Fruit fly (Drosophila melanogaster): ENCODE data around the gene tow.

Gene tow

dm6 chr3L:6943948-6944319, 1.3 kb downstream of the tow start (continued):
- TF ChIP-seq Ssrp (tag; optimal IDR thresholded peaks at IDR 0.05) (peak; percentile 20), inv (GFP tag; IDR thresholded peaks at IDR 0.05; ENCODE audit: partially characterized antibody) (no peak), CG14050 (GFP tag; IDR thresholded peaks at IDR 0.05) (no peak), mam (GFP tag; optimal IDR thresholded peaks at IDR 0.05) (peak; percentile 32), usp (GFP tag; optimal IDR thresholded peaks at IDR 0.05) (no peak), fd64A (GFP tag; optimal IDR thresholded peaks at IDR 0.05) (no peak), CG7745 (tag; optimal IDR thresholded peaks at IDR 0.05) (no peak), CG13123 (GFP tag; optimal IDR thresholded peaks at IDR 0.05) (no peak), Nf-YC (tag; optimal IDR thresholded peaks at IDR 0.05) (peak; percentile 1), CG2120 (GFP tag; optimal IDR thresholded peaks at IDR 0.05) (peak; percentile 52), Oli (tag; optimal IDR thresholded peaks at IDR 0.05) (peak; percentile 27), CG13424 (tag; optimal IDR thresholded peaks at IDR 0.05) (peak; percentile 58), CG17829 (tag; optimal IDR thresholded peaks at IDR 0.05) (peak; percentile 4), Xbp1 (GFP tag; optimal IDR thresholded peaks at IDR 0.05) (no peak), grau (tag; optimal IDR thresholded peaks at IDR 0.05) (peak; percentile 85), z (GFP tag; IDR thresholded peaks at IDR 0.05) (no peak), CG6765 (GFP tag; optimal IDR thresholded peaks at IDR 0.05) (no peak), MBD-R2 (GFP tag; IDR thresholded peaks at IDR 0.05) (no peak), CG11504 (tag; optimal IDR thresholded peaks at IDR 0.05) (peak; percentile 26), CG12299 (tag; optimal IDR thresholded peaks at IDR 0.05) (peak; percentile 17), bsh (GFP tag; optimal IDR thresholded peaks at IDR 0.05) (peak in 1 of 2 experiments; percentile 29), CG10274 (GFP tag; optimal IDR thresholded peaks at IDR 0.05) (no peak), Meics (GFP tag; optimal IDR thresholded peaks at IDR 0.05) (peak; percentile 12), Hmx (GFP tag; optimal IDR thresholded peaks at IDR 0.05) (no peak), hth (optimal IDR thresholded peaks at IDR 0.05) (no peak), CG17802 (tag; optimal IDR thresholded peaks at IDR 0.05) (no peak), CG9817 (tag; optimal IDR thresholded peaks at IDR 0.05) (peak; percentile 41), dmrt99B (tag; optimal IDR thresholded peaks at IDR 0.05) (peak; percentile 22), CG2678 (tag; optimal IDR thresholded peaks at IDR 0.05) (peak; percentile 26), dysf (GFP tag; IDR thresholded peaks at IDR 0.05) (peak; percentile 46; the same call in 1 of the 3 replicates), odd (GFP tag; optimal IDR thresholded peaks at IDR 0.05) (peak; percentile 29), Med (GFP tag) (peak; percentile 76), PHDP (tag; optimal IDR thresholded peaks at IDR 0.05) (peak; percentile 21), Blimp-1 (GFP tag; optimal IDR thresholded peaks at IDR 0.05) (no peak), H15 (GFP tag; IDR thresholded peaks at IDR 0.05) (no peak), CG8089 (GFP tag; optimal IDR thresholded peaks at IDR 0.05) (no peak), btn (GFP tag; optimal IDR thresholded peaks at IDR 0.05) (no peak), caup (GFP tag; optimal IDR thresholded peaks at IDR 0.05; ENCODE audit: severe bottlenecking) (no peak), Fer2 (tag; optimal IDR thresholded peaks at IDR 0.05) (no peak), CG10654 (GFP tag; optimal IDR thresholded peaks at IDR 0.05) (no peak), sens (GFP tag) (peak; percentile 59), CG31441 (GFP tag; IDR thresholded peaks at IDR 0.05) (peak; percentile 36; the same call in 1 of the 2 replicates), CG9437 (GFP tag; optimal IDR thresholded peaks at IDR 0.05) (peak; percentile 20), CG3847 (GFP tag; IDR thresholded peaks at IDR 0.05) (0 out of 2 replicates have a peak, but pooled peaks have one; percentile 18), Tbp (GFP tag; optimal IDR thresholded peaks at IDR 0.05) (no peak), CG4617 (GFP tag; optimal IDR thresholded peaks at IDR 0.05; ENCODE audit: borderline replicate concordance) (no peak), CG33213 (GFP tag; optimal IDR thresholded peaks at IDR 0.05) (no peak), CG30431 (GFP tag; optimal IDR thresholded peaks at IDR 0.05) (no peak), pho (GFP tag; optimal IDR thresholded peaks at IDR 0.05) (no peak), unpg (GFP tag; optimal IDR thresholded peaks at IDR 0.05) (peak; percentile 34), CG16815 (GFP tag; optimal IDR thresholded peaks at IDR 0.05) (no peak)
